Fruit fly (Drosophila melanogaster) whole organism, embryonic: ENCODE measurements around the gene CG5160.

Source experiments
- Adf1 ChIP-seq: fragments of 200-800 bp; sonication (Bioruptor generic); IDR thresholded peaks from 2 replicates; pipeline ENCODE4 v1.3.6; 2022; ENCODE audit warnings: missing biosample characterization, missing genetic modification characterization
- Bdp1 ChIP-seq: fragments of 200-800 bp; sonication (Bioruptor generic); optimal IDR thresholded peaks from 3 replicates; lab custom pipeline; 2016; ENCODE audit warnings: missing biosample characterization, missing genetic modification characterization
- CG13123 ChIP-seq: fragments of 200-800 bp; sonication (Bioruptor generic); optimal IDR thresholded peaks from 2 replicates; lab custom pipeline; 2016; ENCODE audit warnings: missing biosample characterization, missing genetic modification characterization
- CG13775 ChIP-seq: fragments of 200-800 bp; sonication (Bioruptor generic); optimal IDR thresholded peaks from 3 replicates; lab custom pipeline; 2017; ENCODE audit warnings: missing biosample characterization, mild to moderate bottlenecking, missing genetic modification characterization
- CG14667 ChIP-seq: fragments of 200-800 bp; sonication (Bioruptor generic); IDR thresholded peaks from 2 replicates; pipeline ENCODE4 v1.3.6; 2022; ENCODE audit warnings: missing biosample characterization, missing genetic modification characterization
- CG14710 ChIP-seq: fragments of 200-800 bp; sonication (Bioruptor generic); optimal IDR thresholded peaks from 3 replicates; lab custom pipeline; 2019; ENCODE audit warnings: missing biosample characterization, mild to moderate bottlenecking, missing genetic modification characterization, moderate library complexity
- CG14860 ChIP-seq: fragments of 200-800 bp; sonication (Bioruptor generic); IDR thresholded peaks from 3 replicates; pipeline ENCODE4 v1.3.6; 2022; ENCODE audit warnings: missing biosample characterization, missing genetic modification characterization; ENCODE audit not compliant: partially characterized antibody
- CG15514 ChIP-seq: fragments of 200-800 bp; sonication (Bioruptor generic); optimal IDR thresholded peaks from 3 replicates; lab custom pipeline; 2017; ENCODE audit warnings: missing biosample characterization, missing genetic modification characterization, mild to moderate bottlenecking, moderate library complexity, missing genetic modification reagents
- CG17802 ChIP-seq: fragments of 200-800 bp; sonication (Bioruptor generic); optimal IDR thresholded peaks from 2 replicates; lab custom pipeline; 2018; ENCODE audit warnings: missing biosample characterization, mild to moderate bottlenecking, missing genetic modification characterization, moderate library complexity
- CG17829 ChIP-seq: fragments of 200-800 bp; optimal IDR thresholded peaks from 2 replicates; lab custom pipeline; 2019; ENCODE audit warnings: missing biosample characterization, mild to moderate bottlenecking, missing genetic modification characterization, moderate library complexity
- CG34224 ChIP-seq: fragments of 200-800 bp; sonication (Bioruptor generic); IDR thresholded peaks from 3 replicates; pipeline ENCODE4 v1.3.6; 2022; ENCODE audit warnings: missing biosample characterization, missing genetic modification characterization; ENCODE audit not compliant: partially characterized antibody
- CG34376 ChIP-seq: fragments of 200-800 bp; sonication (Bioruptor generic); optimal IDR thresholded peaks from 2 replicates; lab custom pipeline; 2018; ENCODE audit warnings: missing biosample characterization, mild to moderate bottlenecking, missing genetic modification characterization
- CG4282 ChIP-seq: fragments of 200-800 bp; sonication (Bioruptor generic); optimal IDR thresholded peaks from 2 replicates; lab custom pipeline; 2016; ENCODE audit warnings: missing biosample characterization, missing genetic modification characterization
- CG4404 ChIP-seq: fragments of 200-800 bp; sonication (Bioruptor generic); IDR thresholded peaks from 2 replicates; pipeline ENCODE4 v1.3.6; 2022; ENCODE audit warnings: missing biosample characterization, missing genetic modification characterization
- CG4820 ChIP-seq: fragments of 200-800 bp; sonication (Bioruptor generic); optimal IDR thresholded peaks from 3 replicates; lab custom pipeline; 2016; ENCODE audit warnings: missing biosample characterization, missing genetic modification characterization
- CG4854 ChIP-seq: fragments of 200-800 bp; sonication (Bioruptor generic); optimal IDR thresholded peaks from 2 replicates; lab custom pipeline; 2016; ENCODE audit warnings: missing biosample characterization, missing genetic modification characterization, inconsistent platforms
- CG6813 ChIP-seq: fragments of 200-800 bp; sonication (Bioruptor generic); optimal IDR thresholded peaks from 2 replicates; lab custom pipeline; 2017; ENCODE audit warnings: missing biosample characterization, missing genetic modification characterization, mild to moderate bottlenecking, moderate library complexity, missing genetic modification reagents
- CG7357 ChIP-seq: fragments of 200-800 bp; sonication (Bioruptor generic); IDR thresholded peaks from 3 replicates; pipeline ENCODE4 v1.3.6; 2022; ENCODE audit warnings: missing biosample characterization, missing genetic modification characterization
- CG9797 ChIP-seq: fragments of 200-800 bp; sonication (Bioruptor generic); optimal IDR thresholded peaks from 3 replicates; lab custom pipeline; 2018; ENCODE audit warnings: missing biosample characterization, mild to moderate bottlenecking, missing genetic modification characterization
- CG9876 ChIP-seq: fragments of 200-800 bp; sonication (Bioruptor generic); optimal IDR thresholded peaks from 2 replicates; lab custom pipeline; 2016; ENCODE audit warnings: missing biosample characterization, missing genetic modification characterization
- Deaf1 ChIP-seq: fragments of 200-800 bp; optimal IDR thresholded peaks from 3 replicates; lab custom pipeline; 2019; ENCODE audit warnings: missing biosample characterization, mild to moderate bottlenecking, missing genetic modification characterization, moderate library complexity
- Dref ChIP-seq: fragments of 200-800 bp; sonication (Bioruptor generic); IDR thresholded peaks from 2 replicates; pipeline ENCODE4 v1.3.6; 2022; ENCODE audit warnings: missing biosample characterization, missing genetic modification characterization
- Elba2 ChIP-seq: fragments of 200-800 bp; sonication (Bioruptor generic); optimal IDR thresholded peaks from 3 replicates; lab custom pipeline; 2016; ENCODE audit warnings: missing biosample characterization, missing genetic modification characterization
- GATAe ChIP-seq: fragments of 200-800 bp; sonication (Bioruptor generic); conservative IDR thresholded peaks from 2 replicates; pipeline ENCODE4 v1.3.6; 2022; ENCODE audit warnings: missing biosample characterization, missing genetic modification characterization
- Hr78 ChIP-seq, 2 experiments: fragments of 200-800 bp in 1 of 2; fragments of >200 bp in 1 of 2; sonication (Bioruptor generic) in 1 of 2; optimal IDR thresholded peaks; 2 replicates each; lab custom pipeline; 2017 to 2019; ENCODE audit warnings: missing biosample characterization in 2 of 2, missing genetic modification characterization in 2 of 2, mild to moderate bottlenecking in 1 of 2, moderate library complexity in 1 of 2
- MTF-1 ChIP-seq: fragments of 200-800 bp; sonication (Bioruptor generic); optimal IDR thresholded peaks from 2 replicates; lab custom pipeline; 2018; ENCODE audit warnings: missing biosample characterization, mild to moderate bottlenecking, missing genetic modification characterization, borderline replicate concordance
- Nf-YB ChIP-seq: fragments of 200-800 bp; sonication (Bioruptor generic); optimal IDR thresholded peaks from 3 replicates; lab custom pipeline; 2019; ENCODE audit warnings: missing biosample characterization, mild to moderate bottlenecking, missing genetic modification characterization, moderate library complexity
- Pdp1 ChIP-seq, 2 experiments: fragments of 200-800 bp; sonication (Bioruptor generic); optimal IDR thresholded peaks; 3 replicates each; lab custom pipeline; 2016; ENCODE audit warnings: missing biosample characterization in 2 of 2, missing genetic modification characterization in 2 of 2, mild to moderate bottlenecking in 1 of 2, moderate library complexity in 1 of 2
- Rx ChIP-seq: fragments of 200-800 bp; sonication (Bioruptor generic); IDR thresholded peaks from 2 replicates; pipeline ENCODE4 v1.3.6; 2022; ENCODE audit warnings: missing biosample characterization, missing genetic modification characterization
- Sry-β ChIP-seq: fragments of 200-800 bp; sonication (Bioruptor generic); optimal IDR thresholded peaks from 2 replicates; lab custom pipeline; 2018; ENCODE audit warnings: missing biosample characterization, mild to moderate bottlenecking, missing genetic modification characterization, moderate library complexity
- Stat92E ChIP-seq, 3 experiments: fragments of >200 bp in 2 of 3; fragments of 200-800 bp in 1 of 3; sonication (Bioruptor generic) in 1 of 3; optimal IDR thresholded peaks; 2 replicates each; lab custom pipeline; 2017 to 2019; ENCODE audit warnings: missing biosample characterization in 3 of 3, missing genetic modification characterization in 3 of 3, mild to moderate bottlenecking in 1 of 3, moderate library complexity in 1 of 3
- Vsx1 ChIP-seq: fragments of 200-800 bp; sonication (Bioruptor generic); optimal IDR thresholded peaks from 2 replicates; lab custom pipeline; 2017; ENCODE audit warnings: missing biosample characterization, mild to moderate bottlenecking, missing genetic modification characterization, missing genetic modification reagents
- bigmax ChIP-seq: fragments of 200-800 bp; sonication (Bioruptor generic); optimal IDR thresholded peaks from 2 replicates; lab custom pipeline; 2018; ENCODE audit warnings: missing biosample characterization, mild to moderate bottlenecking, missing genetic modification characterization
- btn ChIP-seq: fragments of 200-800 bp; sonication (Bioruptor generic); optimal IDR thresholded peaks from 2 replicates; lab custom pipeline; 2016; ENCODE audit warnings: missing biosample characterization, missing genetic modification characterization
- chm ChIP-seq: fragments of 200-800 bp; sonication (Bioruptor generic); IDR thresholded peaks from 2 replicates; pipeline ENCODE4 v1.3.6; 2022; ENCODE audit warnings: missing biosample characterization, missing genetic modification characterization
- ems ChIP-seq: fragments of 200-800 bp; sonication (Bioruptor generic); optimal IDR thresholded peaks from 3 replicates; lab custom pipeline; 2016; ENCODE audit warnings: missing biosample characterization, missing genetic modification characterization
- gcm ChIP-seq: fragments of 200-800 bp; sonication (Bioruptor generic); optimal IDR thresholded peaks from 2 replicates; lab custom pipeline; 2019; ENCODE audit warnings: missing biosample characterization, mild to moderate bottlenecking, missing genetic modification characterization, moderate library complexity
- gsb ChIP-seq: fragments of 200-800 bp; sonication (Bioruptor generic); IDR thresholded peaks from 2 replicates; pipeline ENCODE4 v1.3.6; 2022; ENCODE audit warnings: missing biosample characterization, missing genetic modification characterization
- hbn ChIP-seq: fragments of 200-800 bp; sonication (Bioruptor generic); IDR thresholded peaks from 2 replicates; pipeline ENCODE4 v1.3.6; 2022; ENCODE audit warnings: missing biosample characterization, missing genetic modification characterization; ENCODE audit not compliant: partially characterized antibody
- jumu ChIP-seq: fragments of 200-800 bp; sonication (Bioruptor generic); optimal IDR thresholded peaks from 3 replicates; lab custom pipeline; 2016; ENCODE audit warnings: missing biosample characterization, missing genetic modification characterization
- kay ChIP-seq: fragments of 200-800 bp; sonication (Bioruptor generic); optimal IDR thresholded peaks from 2 replicates; lab custom pipeline; 2016; ENCODE audit warnings: missing biosample characterization, missing genetic modification characterization
- lbe ChIP-seq: fragments of 200-800 bp; sonication (Bioruptor generic); optimal IDR thresholded peaks from 2 replicates; lab custom pipeline; 2016; ENCODE audit warnings: missing biosample characterization, mild to moderate bottlenecking, missing genetic modification characterization
- lola ChIP-seq, 3 experiments: fragments of >200 bp in 2 of 3; fragments of 200-800 bp in 1 of 3; sonication (Bioruptor generic) in 1 of 3; optimal IDR thresholded peaks; 2 replicates each; lab custom pipeline; 2017 to 2019; ENCODE audit warnings: missing biosample characterization in 3 of 3, missing genetic modification characterization in 3 of 3, mild to moderate bottlenecking in 1 of 3, moderate library complexity in 1 of 3
- mirr ChIP-seq: fragments of 200-800 bp; sonication (Bioruptor generic); optimal IDR thresholded peaks from 3 replicates; lab custom pipeline; 2018; ENCODE audit warnings: missing biosample characterization, mild to moderate bottlenecking, missing genetic modification characterization
- onecut ChIP-seq: fragments of 200-800 bp; sonication (Bioruptor generic); IDR thresholded peaks from 2 replicates; pipeline ENCODE4 v1.3.6; 2022; ENCODE audit warnings: missing biosample characterization, missing genetic modification characterization
- row ChIP-seq: fragments of 200-800 bp; sonication (Bioruptor generic); IDR thresholded peaks from 3 replicates; pipeline ENCODE4 v1.3.6; 2022; ENCODE audit warnings: missing biosample characterization, missing genetic modification characterization
- sug ChIP-seq: fragments of 200-800 bp; optimal IDR thresholded peaks from 2 replicates; lab custom pipeline; 2019; ENCODE audit warnings: missing biosample characterization, mild to moderate bottlenecking, missing genetic modification characterization, moderate library complexity
- z ChIP-seq: fragments of 200-800 bp; sonication (Bioruptor generic); IDR thresholded peaks from 3 replicates; pipeline ENCODE4 v1.3.6; 2022; ENCODE audit warnings: missing biosample characterization, missing genetic modification characterization

Gene CG5160

DNA sequence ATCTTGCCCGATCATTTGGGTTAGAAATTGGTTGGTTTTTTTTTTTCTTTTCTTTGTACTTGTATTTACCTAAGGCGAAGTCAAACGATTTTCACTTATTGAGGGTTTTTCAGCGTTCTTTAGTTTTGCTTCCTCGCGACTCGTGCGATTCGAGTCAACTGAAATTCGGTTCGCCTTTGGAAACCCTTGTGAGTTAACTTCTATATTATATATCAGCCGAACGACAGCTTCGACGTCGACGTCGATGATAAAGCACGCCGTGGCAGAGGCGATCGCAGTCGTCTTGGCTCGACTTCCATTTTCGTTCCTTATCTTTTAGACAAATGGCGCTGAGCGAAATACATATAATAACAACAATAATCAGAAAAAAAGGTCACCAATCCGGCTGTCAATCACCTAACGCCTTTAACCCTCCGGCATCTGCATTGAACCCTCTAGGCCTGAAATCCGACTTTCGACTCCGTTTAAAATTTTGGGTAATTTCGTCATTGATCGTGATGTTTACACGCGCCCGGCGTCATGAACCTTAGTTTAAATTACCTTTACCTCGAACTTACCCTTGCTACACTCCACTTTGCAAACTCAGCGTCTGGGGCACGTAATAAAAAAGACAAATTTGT, 34.9 kb upstream of the CG5160 start, which contains the start of gene CG5958:
TSS of gene CG5958 (minus strand) at position 180 of the 620 bp plus-strand sequence.
- TF ChIP-seq CG7357 (GFP tag; lab: Robert Waterston, UW) (no peak), kay (GFP tag; lab: Kevin White, UChicago) (no peak), CG4282 (GFP tag; lab: Kevin White, UChicago) (no peak), CG4820 (peak; percentile 21), CG13123 (GFP tag; lab: Kevin White, UChicago) (no peak), CG13775 (GFP tag; lab: Kevin White, UChicago) (no peak), row (GFP tag; lab: Robert Waterston, UW) (no peak), CG34224 (GFP tag; lab: Robert Waterston, UW) (no peak), CG14860 (GFP tag; lab: Robert Waterston, UW) (no peak), CG9797 (GFP tag; lab: Kevin White, UChicago) (no peak), Rx (no peak), Pdp1 (GFP tag; optimal IDR thresholded peaks at IDR 0.05; lab: Kevin White, UChicago) (peak in 1 of 2 experiments; percentile 33), CG15514 (GFP tag; lab: Kevin White, UChicago) (no peak), GATAe (GFP tag; lab: Robert Waterston, UW) (peak; percentile 11; the same call in 1 of the 2 replicates), hbn (GFP tag; lab: Robert Waterston, UW) (no peak), CG34376 (peak; percentile 32), sug (peak; percentile 8), bigmax (no peak), lola (GFP tag; optimal IDR thresholded peaks at IDR 0.05; lab: Kevin White, UChicago) (no peak), lbe (GFP tag; lab: Kevin White, UChicago) (peak; percentile 21), gsb (GFP tag; lab: Robert Waterston, UW) (no peak), gcm (GFP tag; lab: Kevin White, UChicago) (no peak), onecut (GFP tag; lab: Robert Waterston, UW) (no peak), CG17802 (tag; lab: Kevin White, UChicago) (no peak), mirr (GFP tag; lab: Kevin White, UChicago) (no peak), Bdp1 (GFP tag; lab: Kevin White, UChicago) (no peak), CG17829 (tag; lab: Kevin White, UChicago) (no peak), MTF-1 (GFP tag; lab: Kevin White, UChicago) (no peak), chm (GFP tag; lab: Robert Waterston, UW) (no peak; the same call in 1 of the 2 replicates), ems (GFP tag; lab: Kevin White, UChicago) (no peak), Sry-β (no peak), Nf-YB (no peak), CG14710 (tag; lab: Kevin White, UChicago) (no peak), Deaf1 (tag; lab: Kevin White, UChicago) (peak; percentile 75), CG4854 (GFP tag; lab: Kevin White, UChicago) (no peak), Stat92E (GFP tag; optimal IDR thresholded peaks at IDR 0.05; lab: Kevin White, UChicago) (no peak), Elba2 (GFP tag; lab: Kevin White, UChicago) (no peak), CG9876 (no peak), CG6813 (GFP tag; lab: Kevin White, UChicago) (no peak), CG4404 (no peak), Hr78 (GFP tag; optimal IDR thresholded peaks at IDR 0.05; lab: Kevin White, UChicago) (peak in 1 of 2 experiments; percentile 91), btn (GFP tag; lab: Kevin White, UChicago) (no peak), z (no peak), jumu (no peak), Vsx1 (GFP tag; lab: Kevin White, UChicago) (no peak), Dref (GFP tag; lab: Robert Waterston, UW) (no peak), CG14667 (GFP tag; lab: Robert Waterston, UW) (no peak), Adf1 (peak; percentile 86)
